Fruit fly (Drosophila melanogaster): ENCODE measurements around the gene Cpr67B.

Gene Cpr67B

dm6 chr3L:9419328-9419727 lies 14.7 kb downstream of the Cpr67B start:
- TF ChIP-seq gl (tag; optimal IDR thresholded peaks at IDR 0.05) (no peak), D1 (tag; optimal IDR thresholded peaks at IDR 0.05) (no peak), CG9948 (tag; optimal IDR thresholded peaks at IDR 0.05) (peak; percentile 45), CG32121 (GFP tag; IDR thresholded peaks at IDR 0.05) (peak; percentile 90), CG10348 (GFP tag; IDR thresholded peaks at IDR 0.05) (no peak), EcR (GFP tag; optimal IDR thresholded peaks at IDR 0.05) (no peak), Pif1B (GFP tag; optimal IDR thresholded peaks at IDR 0.05) (peak; percentile 5), CG13204 (GFP tag; optimal IDR thresholded peaks at IDR 0.05) (no peak), rn (GFP tag; IDR thresholded peaks at IDR 0.05) (peak; percentile 60), CG12605 (GFP tag; IDR thresholded peaks at IDR 0.05) (peak; percentile 62), Ets98B (GFP tag; IDR thresholded peaks at IDR 0.05) (peak; percentile 85), CG15710 (tag; optimal IDR thresholded peaks at IDR 0.05) (peak; percentile 40), CG8301 (tag; optimal IDR thresholded peaks at IDR 0.05) (peak; percentile 53), CG8159 (tag; optimal IDR thresholded peaks at IDR 0.05) (peak; percentile 47), Snoo (tag; optimal IDR thresholded peaks at IDR 0.05) (peak; percentile 21), fd96Ca (GFP tag; IDR thresholded peaks at IDR 0.05) (peak; percentile 89), CG14655 (GFP tag; optimal IDR thresholded peaks at IDR 0.05) (peak; percentile 36), CG17806 (tag; optimal IDR thresholded peaks at IDR 0.05) (peak; percentile 64), Pif1A (GFP tag; optimal IDR thresholded peaks at IDR 0.05) (peak; percentile 61), CG34367 (tag; optimal IDR thresholded peaks at IDR 0.05) (peak; percentile 21), CG4496 (GFP tag; IDR thresholded peaks at IDR 0.05) (peak; percentile 85)

DNA sequence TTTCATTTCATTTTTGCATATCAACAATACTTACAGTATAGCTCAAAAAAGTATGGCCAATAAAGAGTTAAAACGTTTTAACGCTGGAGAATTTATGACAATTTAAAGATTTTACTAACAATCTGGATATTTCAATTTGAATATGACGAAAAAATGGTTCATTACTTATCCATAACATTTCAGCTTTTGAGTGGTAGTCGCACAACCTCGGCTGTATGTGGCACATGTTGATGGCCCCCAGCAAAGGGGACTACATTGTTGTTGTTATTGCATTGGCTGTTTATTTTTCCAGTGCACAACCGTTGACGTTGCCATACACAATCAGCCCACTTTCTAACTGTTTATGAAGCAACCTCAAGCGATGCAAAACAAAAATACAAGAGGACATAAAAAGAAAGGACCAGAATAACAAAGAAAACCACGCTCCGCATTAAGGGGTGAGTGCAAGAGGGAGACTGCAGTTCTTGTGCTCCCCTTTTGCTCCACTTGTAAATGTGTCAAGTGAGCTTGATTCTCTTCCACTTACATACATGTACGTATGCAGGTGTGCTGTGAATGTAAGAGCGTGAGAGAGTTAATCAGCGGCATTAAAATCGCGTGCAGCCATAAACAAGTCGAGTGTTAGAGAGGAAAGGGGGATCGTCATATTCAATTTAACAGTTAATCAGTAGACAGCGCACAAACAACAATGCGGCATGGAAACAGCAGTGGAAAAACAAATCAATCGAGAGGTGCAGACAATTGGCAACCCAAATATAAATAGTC lies 15.6 kb downstream of the Cpr67B start:
- TF ChIP-seq gl (tag; optimal IDR thresholded peaks at IDR 0.05) (peak; percentile 91), Pif1B (GFP tag; optimal IDR thresholded peaks at IDR 0.05) (peak; percentile 96), fd96Ca (GFP tag; IDR thresholded peaks at IDR 0.05) (peak; percentile 92), CG10348 (GFP tag; IDR thresholded peaks at IDR 0.05) (peak; percentile 80), CG32121 (GFP tag; IDR thresholded peaks at IDR 0.05) (peak; percentile 96), CG13204 (GFP tag; optimal IDR thresholded peaks at IDR 0.05) (peak; percentile 86), D1 (tag; optimal IDR thresholded peaks at IDR 0.05) (peak; percentile 96), Pif1A (GFP tag; optimal IDR thresholded peaks at IDR 0.05) (peak; percentile 94), CG9948 (tag; optimal IDR thresholded peaks at IDR 0.05) (peak; percentile 93), CG8301 (tag; optimal IDR thresholded peaks at IDR 0.05) (peak; percentile 93), rn (GFP tag; IDR thresholded peaks at IDR 0.05) (peak; percentile 74), CG4496 (GFP tag; IDR thresholded peaks at IDR 0.05) (peak; percentile 95), CG12605 (GFP tag; IDR thresholded peaks at IDR 0.05) (peak; percentile 93), Snoo (tag; optimal IDR thresholded peaks at IDR 0.05) (peak; percentile 94), CG17806 (tag; optimal IDR thresholded peaks at IDR 0.05) (peak; percentile 95), EcR (GFP tag; optimal IDR thresholded peaks at IDR 0.05) (peak; percentile 91), CG15710 (tag; optimal IDR thresholded peaks at IDR 0.05) (peak; percentile 97), CG34367 (tag; optimal IDR thresholded peaks at IDR 0.05) (peak; percentile 95), CG8159 (tag; optimal IDR thresholded peaks at IDR 0.05) (peak; percentile 97), CG14655 (GFP tag; optimal IDR thresholded peaks at IDR 0.05) (peak; percentile 92), Ets98B (GFP tag; IDR thresholded peaks at IDR 0.05) (peak; percentile 96)

DNA sequence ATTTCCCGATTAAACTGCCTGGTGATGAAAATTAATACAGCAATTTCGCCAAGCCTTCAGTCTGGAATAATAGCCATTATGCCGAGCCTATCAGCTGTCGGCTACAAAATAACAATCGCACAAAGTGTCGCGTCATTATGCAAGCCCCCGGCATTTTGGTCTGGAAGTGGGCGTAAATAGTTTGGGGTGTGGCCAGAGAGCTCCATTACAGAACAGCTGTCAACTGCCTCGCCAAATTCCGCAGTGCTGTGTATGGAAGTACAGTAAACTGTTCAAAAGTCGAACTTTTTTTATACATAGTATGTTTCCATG lies 16.2 kb downstream of the Cpr67B start:
- no peak for TF ChIP-seq CG13204 (GFP tag; optimal IDR thresholded peaks at IDR 0.05)

- TF ChIP-seq CG17806 (tag; optimal IDR thresholded peaks at IDR 0.05) (no peak), rn (GFP tag; IDR thresholded peaks at IDR 0.05) (no peak), CG34367 (tag; optimal IDR thresholded peaks at IDR 0.05) (no peak), CG9948 (tag; optimal IDR thresholded peaks at IDR 0.05) (no peak), CG12605 (GFP tag; IDR thresholded peaks at IDR 0.05) (no peak), fd96Ca (GFP tag; IDR thresholded peaks at IDR 0.05) (no peak), D1 (tag; optimal IDR thresholded peaks at IDR 0.05) (no peak), CG15710 (tag; optimal IDR thresholded peaks at IDR 0.05) (no peak), CG8159 (tag; optimal IDR thresholded peaks at IDR 0.05) (no peak), CG4496 (GFP tag; IDR thresholded peaks at IDR 0.05) (peak; percentile 6; the same call in 1 of the 3 replicates), EcR (GFP tag; optimal IDR thresholded peaks at IDR 0.05) (peak; percentile 15), Pif1A (GFP tag; optimal IDR thresholded peaks at IDR 0.05) (no peak), CG14655 (GFP tag; optimal IDR thresholded peaks at IDR 0.05) (no peak), CG32121 (GFP tag; IDR thresholded peaks at IDR 0.05) (no peak), gl (tag; optimal IDR thresholded peaks at IDR 0.05) (no peak), Ets98B (GFP tag; IDR thresholded peaks at IDR 0.05) (no peak), CG13204 (GFP tag; optimal IDR thresholded peaks at IDR 0.05) (no peak)
Measured at dm6 chr3L:9421621-9422020, 17.0 kb downstream of the Cpr67B start.

DNA sequence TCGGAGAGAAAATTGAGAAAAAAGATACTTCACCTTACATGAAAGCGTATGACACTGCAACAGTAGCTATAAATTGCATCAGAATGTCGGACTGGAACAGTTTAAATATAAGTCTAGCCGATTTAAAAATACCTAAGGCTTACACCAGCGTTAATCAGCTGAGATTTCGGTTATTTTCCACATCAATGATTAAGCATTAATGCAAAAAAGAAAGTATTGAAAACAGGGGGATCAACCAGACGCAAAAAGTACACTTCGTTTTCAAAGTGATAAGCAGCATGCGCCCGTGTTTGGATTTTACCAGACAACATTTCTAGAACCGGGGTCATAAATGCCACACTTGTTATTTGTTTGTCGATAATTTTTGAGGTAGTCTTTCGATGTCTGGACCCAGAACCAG lies 17.5 kb downstream of the Cpr67B start:
- TF ChIP-seq EcR (GFP tag; optimal IDR thresholded peaks at IDR 0.05) (no peak), CG32121 (GFP tag; IDR thresholded peaks at IDR 0.05) (no peak), CG12605 (GFP tag; IDR thresholded peaks at IDR 0.05) (no peak), CG10348 (GFP tag; IDR thresholded peaks at IDR 0.05) (no peak), rn (GFP tag; IDR thresholded peaks at IDR 0.05) (no peak), CG17806 (tag; optimal IDR thresholded peaks at IDR 0.05) (no peak), Pif1A (GFP tag; optimal IDR thresholded peaks at IDR 0.05) (no peak), CG14655 (GFP tag; optimal IDR thresholded peaks at IDR 0.05) (no peak), CG4496 (GFP tag; IDR thresholded peaks at IDR 0.05) (no peak), CG34367 (tag; optimal IDR thresholded peaks at IDR 0.05) (no peak), CG13204 (GFP tag; optimal IDR thresholded peaks at IDR 0.05) (no peak), CG15710 (tag; optimal IDR thresholded peaks at IDR 0.05) (no peak), CG8301 (tag; optimal IDR thresholded peaks at IDR 0.05) (no peak), D1 (tag; optimal IDR thresholded peaks at IDR 0.05) (no peak), fd96Ca (GFP tag; IDR thresholded peaks at IDR 0.05) (no peak), Pif1B (GFP tag; optimal IDR thresholded peaks at IDR 0.05) (no peak)

All from whole organism, pupa.